Fruit fly (Drosophila melanogaster) whole organism, embryonic: ENCODE results near the gene CG42268.

ENCODE experiments used
- Antp ChIP-seq: fragments of 200-800 bp; sonication (Bioruptor generic); optimal IDR thresholded peaks from 3 replicates; lab custom pipeline; 2016; ENCODE audit warnings: missing biosample characterization, missing genetic modification characterization
- CG10654 ChIP-seq: fragments of 200-800 bp; sonication (Bioruptor generic); optimal IDR thresholded peaks from 2 replicates; lab custom pipeline; 2016; ENCODE audit warnings: missing biosample characterization, missing genetic modification characterization
- CG12659 ChIP-seq: fragments of 200-800 bp; sonication (Bioruptor generic); optimal IDR thresholded peaks from 3 replicates; lab custom pipeline; 2017; ENCODE audit warnings: mild to moderate bottlenecking, missing biosample characterization, missing genetic modification reagents, missing genetic modification characterization
- Dfd ChIP-seq, 2 experiments: fragments of >200 bp; optimal IDR thresholded peaks; 2 replicates each; lab custom pipeline; 2017; ENCODE audit warnings: missing biosample characterization in 2 of 2, missing genetic modification characterization in 2 of 2
- Hr3 ChIP-seq: fragments of 200-800 bp; sonication (Bioruptor generic); optimal IDR thresholded peaks from 3 replicates; lab custom pipeline; 2016; ENCODE audit warnings: missing biosample characterization, missing genetic modification characterization
- Hr78 ChIP-seq, 2 experiments: fragments of 200-800 bp in 1 of 2; fragments of >200 bp in 1 of 2; sonication (Bioruptor generic) in 1 of 2; optimal IDR thresholded peaks; 2 replicates each; lab custom pipeline; 2017 to 2019; ENCODE audit warnings: missing biosample characterization in 2 of 2, missing genetic modification characterization in 2 of 2, mild to moderate bottlenecking in 1 of 2, moderate library complexity in 1 of 2
- ase ChIP-seq: fragments of 200-800 bp; sonication (Bioruptor generic); IDR thresholded peaks from 3 replicates; pipeline ENCODE4 v1.3.6; 2022; ENCODE audit warnings: missing biosample characterization, missing genetic modification characterization
- hbn ChIP-seq: fragments of 200-800 bp; sonication (Bioruptor generic); IDR thresholded peaks from 2 replicates; pipeline ENCODE4 v1.3.6; 2022; ENCODE audit warnings: missing biosample characterization, missing genetic modification characterization; ENCODE audit not compliant: partially characterized antibody
- kni ChIP-seq: fragments of 200-800 bp; sonication (Bioruptor generic); optimal IDR thresholded peaks from 3 replicates; lab custom pipeline; 2017; ENCODE audit warnings: mild to moderate bottlenecking, missing biosample characterization, missing genetic modification reagents, missing genetic modification characterization

DNA sequence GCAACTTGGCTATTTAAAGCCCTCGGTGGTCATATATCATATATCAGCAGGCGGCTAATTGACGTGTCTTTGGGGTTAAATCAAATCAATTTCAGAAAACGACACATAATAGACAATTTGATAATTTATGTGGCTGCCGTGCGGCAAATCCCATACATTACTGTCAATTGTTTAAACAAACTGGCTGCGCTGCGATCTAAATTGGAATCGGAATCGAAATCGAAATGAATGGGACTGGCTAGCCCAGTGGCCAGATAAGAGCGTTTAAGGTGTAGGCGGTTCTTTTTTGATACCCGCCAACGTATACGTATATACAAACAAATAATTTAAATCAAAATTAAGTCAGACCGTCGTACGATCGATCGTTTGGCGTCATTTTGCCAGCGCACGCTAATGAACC, 8.2 kb upstream of the CG42268 start:
- TF ChIP-seq Antp (no peak), ase (no peak), Hr78 (GFP tag; optimal IDR thresholded peaks at IDR 0.05; lab: Kevin White, UChicago) (no peak), CG12659 (no peak), kni (no peak), Dfd (GFP tag; optimal IDR thresholded peaks at IDR 0.05; lab: Kevin White, UChicago) (no peak), Hr3 (GFP tag; lab: Kevin White, UChicago) (no peak), CG10654 (GFP tag; lab: Kevin White, UChicago) (no peak), hbn (GFP tag; lab: Robert Waterston, UW) (no peak)
